Fruit fly (Drosophila melanogaster): ENCODE data around the gene CG4069.

The CG4069 gene

dm6 chr3L:12495312-12495725, 41.8 kb downstream of the CG4069 start (continued):
- peak; percentile 51 for TF ChIP-seq Sox100B (GFP tag; optimal IDR thresholded peaks at IDR 0.05)
- peak; percentile 45 for TF ChIP-seq CG18599 (GFP tag; optimal IDR thresholded peaks at IDR 0.05)
- TF ChIP-seq aop (GFP tag; IDR thresholded peaks at IDR 0.05): no peak
- no peak for TF ChIP-seq schlank (tag; optimal IDR thresholded peaks at IDR 0.05)
- TF ChIP-seq dmrt11E (tag; optimal IDR thresholded peaks at IDR 0.05): peak; percentile 16
- no peak for TF ChIP-seq dm (GFP tag; optimal IDR thresholded peaks at IDR 0.05)
- TF ChIP-seq CG7987 (GFP tag; optimal IDR thresholded peaks at IDR 0.05): no peak
- 0 out of 2 replicates have a peak, but pooled peaks have one; percentile 31 for TF ChIP-seq CG14667 (GFP tag; IDR thresholded peaks at IDR 0.05)
- peak; percentile 31 for TF ChIP-seq NfI (GFP tag; optimal IDR thresholded peaks at IDR 0.05)
- TF ChIP-seq E2f2 (GFP tag; IDR thresholded peaks at IDR 0.05): no peak
- no peak for TF ChIP-seq hbn (GFP tag; IDR thresholded peaks at IDR 0.05; ENCODE audit: partially characterized antibody)
- TF ChIP-seq vnd (GFP tag; IDR thresholded peaks at IDR 0.05; ENCODE audit: partially characterized antibody): no peak
- no peak for TF ChIP-seq croc (GFP tag; conservative IDR thresholded peaks at IDR 0.05)
- TF ChIP-seq Hr39 (optimal IDR thresholded peaks at IDR 0.05): no peak
- TF ChIP-seq Fer1 (GFP tag; optimal IDR thresholded peaks at IDR 0.05): peak; percentile 35
- TF ChIP-seq CG6175 (GFP tag; IDR thresholded peaks at IDR 0.05): no peak
- TF ChIP-seq amos (GFP tag; IDR thresholded peaks at IDR 0.05; ENCODE audit: partially characterized antibody): no peak
- no peak for TF ChIP-seq knrl (GFP tag; IDR thresholded peaks at IDR 0.05; ENCODE audit: partially characterized antibody)
- peak; percentile 11 for TF ChIP-seq Ets65A (GFP tag)
- no peak for TF ChIP-seq CG7745 (tag; optimal IDR thresholded peaks at IDR 0.05)
- no peak; the same call in 1 of the 2 replicates for TF ChIP-seq Atf6 (GFP tag; IDR thresholded peaks at IDR 0.05)
- TF ChIP-seq btn (GFP tag; optimal IDR thresholded peaks at IDR 0.05): no peak
- peak; percentile 53 for TF ChIP-seq Meics (GFP tag; optimal IDR thresholded peaks at IDR 0.05)
- 0 out of 2 replicates have a peak, but pooled peaks have one; percentile 27 for TF ChIP-seq Ptx1 (GFP tag; IDR thresholded peaks at IDR 0.05)
- TF ChIP-seq wdn (GFP tag; IDR thresholded peaks at IDR 0.05): no peak
- no peak for TF ChIP-seq CG7357 (GFP tag; IDR thresholded peaks at IDR 0.05)
- no peak for TF ChIP-seq bigmax (GFP tag; optimal IDR thresholded peaks at IDR 0.05)
- TF ChIP-seq CG14441 (GFP tag; IDR thresholded peaks at IDR 0.05): no peak
- no peak for TF ChIP-seq wor (GFP tag; IDR thresholded peaks at IDR 0.05)
- TF ChIP-seq MESR4 (GFP tag; optimal IDR thresholded peaks at IDR 0.05): no peak
- no peak for TF ChIP-seq Asciz (GFP tag; optimal IDR thresholded peaks at IDR 0.05)
- no peak for TF ChIP-seq H15 (GFP tag; IDR thresholded peaks at IDR 0.05)
- peak; percentile 36 for TF ChIP-seq Xbp1 (GFP tag; optimal IDR thresholded peaks at IDR 0.05)
- peak; percentile 68 for TF ChIP-seq CG11504 (tag; optimal IDR thresholded peaks at IDR 0.05)
- peak; percentile 31 for TF ChIP-seq nau (GFP tag; optimal IDR thresholded peaks at IDR 0.05)

dm6 chr3L:12494273-12494672, 42.8 kb downstream of the CG4069 start:
- peak in 1 of 2 experiments; percentile 85 for TF ChIP-seq Eip74EF (GFP tag; optimal IDR thresholded peaks at IDR 0.05)
- TF ChIP-seq ftz-f1 (GFP tag; optimal IDR thresholded peaks at IDR 0.05): peak; percentile 32
- no peak for TF ChIP-seq hbn (GFP tag; IDR thresholded peaks at IDR 0.05; ENCODE audit: partially characterized antibody)
- peak; percentile 27; the same call in 1 of the 2 replicates for TF ChIP-seq vvl (GFP tag; IDR thresholded peaks at IDR 0.05)
- TF ChIP-seq Mes4 (GFP tag; optimal IDR thresholded peaks at IDR 0.05): no peak
- peak; percentile 58; the same call in 1 of the 3 replicates for TF ChIP-seq sr (GFP tag; IDR thresholded peaks at IDR 0.05)
- peak; percentile 28 for TF ChIP-seq sqz (GFP tag; optimal IDR thresholded peaks at IDR 0.05)
- TF ChIP-seq disco-r (GFP tag; optimal IDR thresholded peaks at IDR 0.05): no peak
